Worm (Caenorhabditis elegans): Measurements from ENCODE around the gene str-252.

Gene str-252

DNA sequence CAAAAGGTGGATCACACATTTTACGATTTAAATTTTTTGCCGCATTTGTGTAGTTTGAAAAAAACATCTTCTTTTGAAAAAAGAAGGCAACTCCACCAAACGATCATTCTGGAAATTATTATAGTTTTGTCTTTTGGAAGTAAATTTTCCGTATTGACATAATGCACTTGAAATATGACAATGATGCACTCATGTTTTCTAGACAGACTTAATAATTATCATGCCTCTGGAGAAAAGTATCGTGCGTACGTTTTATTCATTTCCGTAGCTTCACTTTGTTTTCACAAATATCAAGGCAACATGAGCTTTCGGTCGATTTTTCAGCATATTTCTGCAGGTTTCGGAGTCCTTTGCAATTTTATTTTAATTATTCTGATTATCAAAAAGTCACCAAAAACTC lies 2.0 kb downstream of the str-252 start, which contains the start of gene str-250:
Gene str-250 (plus strand): TSS at position 301 of the 400 bp plus-strand sequence.
- no peak for TF ChIP-seq ccch-3 (GFP tag; optimal IDR thresholded peaks at IDR 0.05)
- no peak for TF ChIP-seq pbrm-1 (GFP tag; IDR thresholded peaks at IDR 0.05)
- TF ChIP-seq madf-10 (tag; optimal IDR thresholded peaks at IDR 0.05) = no peak
- TF ChIP-seq ztf-28 (GFP tag; IDR thresholded peaks at IDR 0.05) = no peak
- TF ChIP-seq B0261.1 (tag; optimal IDR thresholded peaks at IDR 0.05) = no peak
- no peak for TF ChIP-seq egl-18 (GFP tag; IDR thresholded peaks at IDR 0.05)
- TF ChIP-seq hmg-1.2 (GFP tag; IDR thresholded peaks at IDR 0.05) = no peak
- no peak for TF ChIP-seq him-1 (tag; optimal IDR thresholded peaks at IDR 0.05)
- TF ChIP-seq nhr-27 (tag; optimal IDR thresholded peaks at IDR 0.05) = no peak

DNA sequence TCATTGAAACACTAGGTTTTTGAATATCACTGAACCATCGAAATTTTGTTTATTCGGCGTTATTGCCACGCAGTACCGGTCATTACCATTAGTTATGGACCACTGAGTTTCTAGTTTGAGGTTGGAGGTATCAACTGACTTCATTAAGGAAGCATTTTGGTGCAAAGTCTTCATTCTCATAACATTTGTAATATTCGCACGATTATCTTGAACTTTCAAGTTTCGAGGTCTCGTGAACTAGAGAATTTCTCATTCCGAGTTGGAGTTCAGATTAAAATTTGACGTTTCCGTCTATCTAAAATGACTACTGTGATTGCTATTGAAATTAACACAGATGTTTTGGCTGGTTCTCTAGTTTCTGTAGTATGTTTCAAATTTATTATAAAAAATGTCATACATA lies 4.4 kb downstream of the str-252 start, which contains the start of gene srx-42:
Gene srx-42 (plus strand): TSS at position 301 of the 400 bp plus-strand sequence.
- no peak for TF ChIP-seq ceh-40 (GFP tag; IDR thresholded peaks at IDR 0.05)
- no peak for TF ChIP-seq ama-1 (optimal IDR thresholded peaks at IDR 0.05)
- TF ChIP-seq ama-1 (GFP tag; optimal IDR thresholded peaks at IDR 0.05) = no peak
- no peak for TF ChIP-seq ets-4 (GFP tag; optimal IDR thresholded peaks at IDR 0.05)
- TF ChIP-seq ztf-28 (GFP tag; IDR thresholded peaks at IDR 0.05) = no peak
- no peak for TF ChIP-seq nhr-179 (tag; optimal IDR thresholded peaks at IDR 0.05)
- TF ChIP-seq B0336.3 (GFP tag; IDR thresholded peaks at IDR 0.05) = no peak
- TF ChIP-seq T26A5.8 (tag; optimal IDR thresholded peaks at IDR 0.05) = no peak
- no peak for TF ChIP-seq pha-4 (tag; optimal IDR thresholded peaks at IDR 0.05)
- no peak for TF ChIP-seq mcd-1 (GFP tag; IDR thresholded peaks at IDR 0.05)
- TF ChIP-seq athp-1 (tag; optimal IDR thresholded peaks at IDR 0.05) = no peak
- no peak for TF ChIP-seq F39B2.1 (GFP tag; IDR thresholded peaks at IDR 0.05)
- no peak for TF ChIP-seq ceh-27 (GFP tag; optimal IDR thresholded peaks at IDR 0.05)
- TF ChIP-seq snpc-1.1 (tag; optimal IDR thresholded peaks at IDR 0.05; ENCODE audit: insufficient read depth) = no peak
- no peak for TF ChIP-seq egl-44 (GFP tag; IDR thresholded peaks at IDR 0.05)

DNA sequence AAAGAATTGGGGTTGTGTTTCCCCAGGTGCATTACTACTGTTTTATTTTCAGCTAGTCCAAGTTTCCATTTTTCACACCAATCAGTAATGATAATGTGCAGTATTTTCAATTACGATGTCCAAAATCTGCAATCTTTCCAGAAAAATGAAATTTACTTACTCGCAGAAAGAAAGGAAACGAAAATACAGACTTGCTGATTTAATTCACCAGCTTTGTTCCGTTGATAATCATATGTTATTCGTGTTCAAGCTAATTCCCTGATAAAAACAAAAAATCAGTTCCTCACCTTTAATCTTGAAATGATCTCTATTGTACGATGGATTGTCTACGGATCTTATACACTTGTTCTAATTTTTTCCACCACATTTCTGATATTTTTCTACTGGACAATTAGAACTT lies 7.6 kb downstream of the str-252 start, which contains the start of gene srxa-11:
Gene srxa-11 (plus strand): TSS at position 301 of the 400 bp plus-strand sequence.
- TF ChIP-seq madf-10 (tag; optimal IDR thresholded peaks at IDR 0.05) = no peak
- no peak for TF ChIP-seq hsf-1 (GFP tag; IDR thresholded peaks at IDR 0.05)
- TF ChIP-seq tbp1 (GFP tag; optimal IDR thresholded peaks at IDR 0.05) = no peak
- TF ChIP-seq efl-1 (GFP tag; optimal IDR thresholded peaks at IDR 0.05) = no peak
- no peak for TF ChIP-seq B0035.1 (tag; optimal IDR thresholded peaks at IDR 0.05)
- TF ChIP-seq C17E4.6 (GFP tag; IDR thresholded peaks at IDR 0.05) = no peak
- no peak for TF ChIP-seq pha-4 (tag; optimal IDR thresholded peaks at IDR 0.05)
- no peak for TF ChIP-seq attf-6 (GFP tag; IDR thresholded peaks at IDR 0.05)
- TF ChIP-seq F23B12.7 (tag; optimal IDR thresholded peaks at IDR 0.05; ENCODE audit: insufficient read depth) = no peak
- TF ChIP-seq nhr-120 (GFP tag; IDR thresholded peaks at IDR 0.05) = no peak
- no peak for TF ChIP-seq tlf-1 (GFP tag; optimal IDR thresholded peaks at IDR 0.05)
- no peak for TF ChIP-seq akir-1 (GFP tag; optimal IDR thresholded peaks at IDR 0.05)
- TF ChIP-seq rcor-1 (GFP tag; IDR thresholded peaks at IDR 0.05) = no peak
- no peak for TF ChIP-seq F52B5.7 (tag; optimal IDR thresholded peaks at IDR 0.05)
- no peak for TF ChIP-seq F57C9.4 (tag; optimal IDR thresholded peaks at IDR 0.05)
- no peak for TF ChIP-seq mel-28 (tag; optimal IDR thresholded peaks at IDR 0.05; ENCODE audit: borderline replicate concordance)
- no peak for TF ChIP-seq Y95B8A.8 (GFP tag; IDR thresholded peaks at IDR 0.05)
- no peak for TF ChIP-seq hmg-1.2 (GFP tag; IDR thresholded peaks at IDR 0.05)
- no peak for TF ChIP-seq hlh-12 (tag; optimal IDR thresholded peaks at IDR 0.05)

Data from whole organism, young adult.